Comparison of ENCODE assay signal across 3 fruit fly cellular contexts in genomic region chr3R:4967281-4967680, dm6.
TF ChIP-seq lines count a peak whose summit lies in the region.

No protein-coding gene starts in this region.

- TF ChIP-seq CTCF in whole organism, embryonic (GFP tag; optimal IDR thresholded peaks at IDR 0.05; lab: Kevin White, UChicago), result no peak

TF ChIP-seq in whole organism, embryonic, 481 proteins besides CTCF, POLR2A, EP300 and RAD21:
- TF ChIP-seq CG18619 (GFP tag; optimal IDR thresholded peaks at IDR 0.05; lab: Kevin White, UChicago) (no peak), CG11456 (GFP tag; IDR thresholded peaks at IDR 0.05; lab: Robert Waterston, UW) (0 out of 3 replicates have a peak, but pooled peaks have one; percentile 51), CG11695 (GFP tag; IDR thresholded peaks at IDR 0.05; lab: Robert Waterston, UW) (0 out of 3 replicates have a peak, but pooled peaks have one; percentile 12), Drgx (GFP tag; IDR thresholded peaks at IDR 0.05; lab: Robert Waterston, UW) (0 out of 2 replicates have a peak, but pooled peaks have one; percentile 17), sens (GFP tag; lab: Kevin White, UChicago) (peak; percentile 46), Med (GFP tag; lab: Kevin White, UChicago) (peak; percentile 35), hkb (optimal IDR thresholded peaks at IDR 0.05; lab: Kevin White, UChicago) (no peak), hkb (GFP tag; IDR thresholded peaks at IDR 0.05; lab: Robert Waterston, UW) (0 out of 2 replicates have a peak, but pooled peaks have one; percentile 18), Kr (GFP tag; optimal IDR thresholded peaks at IDR 0.05; lab: Kevin White, UChicago) (no peak)

TF ChIP-seq in whole organism, prepupa, 60 proteins besides CTCF, POLR2A, EP300 and RAD21:
- TF ChIP-seq CG7368 (GFP tag; optimal IDR thresholded peaks at IDR 0.05; lab: Kevin White, UChicago), result peak; percentile 15
- TF ChIP-seq achi (GFP tag; optimal IDR thresholded peaks at IDR 0.05; lab: Kevin White, UChicago), result peak; percentile 30
- TF ChIP-seq CG6163 (GFP tag; IDR thresholded peaks at IDR 0.05; lab: Robert Waterston, UW), result peak; percentile 32; the same call in 1 of the 3 replicates
- no peak for TF ChIP-seq CG6808 (GFP tag; optimal IDR thresholded peaks at IDR 0.05; lab: Kevin White, UChicago)
- TF ChIP-seq CG3919 (GFP tag; optimal IDR thresholded peaks at IDR 0.05; lab: Kevin White, UChicago), result peak; percentile 35
- TF ChIP-seq CG10669 (GFP tag; optimal IDR thresholded peaks at IDR 0.05; lab: Kevin White, UChicago), result no peak
- no peak for TF ChIP-seq svp (GFP tag; lab: Kevin White, UChicago)
- TF ChIP-seq CG32006 (GFP tag; optimal IDR thresholded peaks at IDR 0.05; lab: Kevin White, UChicago), result peak; percentile 39
- TF ChIP-seq CG15336 (GFP tag; IDR thresholded peaks at IDR 0.05; lab: Robert Waterston, UW), result peak; percentile 55
- TF ChIP-seq Eip78C (GFP tag; lab: Kevin White, UChicago), result peak; percentile 82
- TF ChIP-seq dac (GFP tag; optimal IDR thresholded peaks at IDR 0.05; lab: Kevin White, UChicago), result peak; percentile 14
- TF ChIP-seq Hr39 (GFP tag; optimal IDR thresholded peaks at IDR 0.05; lab: Kevin White, UChicago), result peak; percentile 12
- peak; percentile 20 for TF ChIP-seq topi (GFP tag; optimal IDR thresholded peaks at IDR 0.05; lab: Kevin White, UChicago)
- no peak for TF ChIP-seq CG1621 (tag; optimal IDR thresholded peaks at IDR 0.05; lab: Kevin White, UChicago)
- peak; percentile 13 for TF ChIP-seq Sox14 (GFP tag; optimal IDR thresholded peaks at IDR 0.05; lab: Kevin White, UChicago)
- TF ChIP-seq CG10631 (GFP tag; optimal IDR thresholded peaks at IDR 0.05; lab: Kevin White, UChicago), result peak; percentile 11
- peak; percentile 20 for TF ChIP-seq esn (GFP tag; optimal IDR thresholded peaks at IDR 0.05; lab: Kevin White, UChicago)
- no peak for TF ChIP-seq Ets96B (tag; optimal IDR thresholded peaks at IDR 0.05; lab: Kevin White, UChicago)
- peak; percentile 10 for TF ChIP-seq pdm3 (GFP tag; optimal IDR thresholded peaks at IDR 0.05; lab: Kevin White, UChicago)
- TF ChIP-seq lz (GFP tag; optimal IDR thresholded peaks at IDR 0.05; lab: Kevin White, UChicago), result peak; percentile 24
- TF ChIP-seq Eip75B (GFP tag; optimal IDR thresholded peaks at IDR 0.05; lab: Kevin White, UChicago), result peak; percentile 0
- TF ChIP-seq Hr4 (GFP tag; optimal IDR thresholded peaks at IDR 0.05; lab: Kevin White, UChicago), result peak; percentile 56
- no peak for TF ChIP-seq CG34406 (GFP tag; optimal IDR thresholded peaks at IDR 0.05; lab: Kevin White, UChicago)
- TF ChIP-seq Blimp-1 (GFP tag; optimal IDR thresholded peaks at IDR 0.05; lab: Kevin White, UChicago), result peak; percentile 5
- peak; percentile 13 for TF ChIP-seq Met (GFP tag; optimal IDR thresholded peaks at IDR 0.05; lab: Kevin White, UChicago)
- TF ChIP-seq CG8119 (GFP tag; IDR thresholded peaks at IDR 0.05; lab: Robert Waterston, UW), result peak; percentile 32; the same call in 1 of the 3 replicates
- peak; percentile 9 for TF ChIP-seq Lpt (GFP tag; optimal IDR thresholded peaks at IDR 0.05; lab: Kevin White, UChicago)
- TF ChIP-seq CG8632 (GFP tag; optimal IDR thresholded peaks at IDR 0.05; lab: Kevin White, UChicago), result peak; percentile 11
- peak; percentile 0 for TF ChIP-seq net (GFP tag; optimal IDR thresholded peaks at IDR 0.05; lab: Kevin White, UChicago)
- TF ChIP-seq CG11294 (GFP tag; IDR thresholded peaks at IDR 0.05; lab: Robert Waterston, UW), result no peak

TF ChIP-seq in whole organism, pupa, 21 proteins besides CTCF, POLR2A, EP300 and RAD21:
- peak; percentile 45 for TF ChIP-seq CG14655 (GFP tag; optimal IDR thresholded peaks at IDR 0.05; lab: Kevin White, UChicago)
- TF ChIP-seq gl (tag; optimal IDR thresholded peaks at IDR 0.05; lab: Kevin White, UChicago), result no peak
- TF ChIP-seq Pif1A (GFP tag; optimal IDR thresholded peaks at IDR 0.05; lab: Kevin White, UChicago), result peak; percentile 39
- TF ChIP-seq CG34367 (tag; optimal IDR thresholded peaks at IDR 0.05; lab: Kevin White, UChicago), result no peak
- peak; percentile 46 for TF ChIP-seq Ets98B (GFP tag; IDR thresholded peaks at IDR 0.05; lab: Robert Waterston, UW)
- TF ChIP-seq CG8301 (tag; optimal IDR thresholded peaks at IDR 0.05; lab: Kevin White, UChicago), result peak; percentile 46
- peak; percentile 34 for TF ChIP-seq Pif1B (GFP tag; optimal IDR thresholded peaks at IDR 0.05; lab: Kevin White, UChicago)
- peak; percentile 62; the same call in 2 of the 3 replicates for TF ChIP-seq CG4496 (GFP tag; IDR thresholded peaks at IDR 0.05; lab: Robert Waterston, UW)
- TF ChIP-seq CG8159 (tag; optimal IDR thresholded peaks at IDR 0.05; lab: Kevin White, UChicago), result peak; percentile 25
TF ChIP-seq in whole organism, pupa: peak in this region for 7.

Comparison
In these comparisons a context has a peak if more than half of its experiments do, and no peak if none do; other contexts are left out.
1. Of the 7 proteins assayed by ChIP-seq in both whole organism, embryonic and whole organism, prepupa: peak only in whole organism, embryonic: none; only in whole organism, prepupa: Blimp-1, Hr39 and Lpt; in both: none; in neither: 4.